Fruit fly (Drosophila melanogaster) whole organism, embryonic: Measurements from ENCODE around the gene CG15034.
A peak's percentile ranks its signal among the peaks of the same experiment; 100 is the strongest.

Experiments
- Atf3 ChIP-seq: fragments of 200-800 bp; sonication (Bioruptor generic); optimal IDR thresholded peaks from 3 replicates; lab custom pipeline; 2016; ENCODE audit warnings: missing biosample characterization, missing genetic modification characterization
- CG11085 ChIP-seq: fragments of 200-800 bp; sonication (Bioruptor generic); IDR thresholded peaks from 2 replicates; pipeline ENCODE4 v1.3.6; 2022; ENCODE audit warnings: missing biosample characterization, missing genetic modification characterization
- CG13894 ChIP-seq: fragments of 200-800 bp; sonication (Bioruptor generic); optimal IDR thresholded peaks from 3 replicates; lab custom pipeline; 2018; ENCODE audit warnings: missing biosample characterization, mild to moderate bottlenecking, missing genetic modification characterization, moderate library complexity
- CG14050 ChIP-seq: fragments of 200-800 bp; sonication (Bioruptor generic); IDR thresholded peaks from 3 replicates; pipeline ENCODE4 v1.3.6; 2022; ENCODE audit warnings: missing biosample characterization, missing genetic modification characterization
- CG1647 ChIP-seq: fragments of 200-800 bp; sonication (Bioruptor generic); optimal IDR thresholded peaks from 3 replicates; lab custom pipeline; 2016; ENCODE audit warnings: missing biosample characterization, missing genetic modification characterization
- CG17568 ChIP-seq: fragments of 200-800 bp; sonication (Bioruptor generic); optimal IDR thresholded peaks from 2 replicates; lab custom pipeline; 2018; ENCODE audit warnings: missing biosample characterization, mild to moderate bottlenecking, missing genetic modification characterization, moderate library complexity
- CG18262 ChIP-seq: fragments of 200-800 bp; optimal IDR thresholded peaks from 3 replicates; lab custom pipeline; 2019; ENCODE audit warnings: missing biosample characterization, mild to moderate bottlenecking, missing genetic modification characterization, moderate library complexity
- CG3281 ChIP-seq: fragments of 200-800 bp; sonication (Bioruptor generic); optimal IDR thresholded peaks from 3 replicates; lab custom pipeline; 2017; ENCODE audit warnings: missing biosample characterization, mild to moderate bottlenecking, missing genetic modification characterization
- CG4360 ChIP-seq: fragments of 200-800 bp; sonication (Bioruptor generic); IDR thresholded peaks from 2 replicates; pipeline ENCODE4 v1.3.6; 2022; ENCODE audit warnings: missing biosample characterization, missing genetic modification characterization
- CG4404 ChIP-seq: fragments of 200-800 bp; sonication (Bioruptor generic); IDR thresholded peaks from 2 replicates; pipeline ENCODE4 v1.3.6; 2022; ENCODE audit warnings: missing biosample characterization, missing genetic modification characterization
- CG7271 ChIP-seq: fragments of 200-800 bp; sonication (Bioruptor generic); optimal IDR thresholded peaks from 2 replicates; lab custom pipeline; 2018; ENCODE audit warnings: missing biosample characterization, mild to moderate bottlenecking, missing genetic modification characterization, moderate library complexity
- CG8281 ChIP-seq: fragments of 200-800 bp; sonication (Bioruptor generic); optimal IDR thresholded peaks from 2 replicates; lab custom pipeline; 2018; ENCODE audit warnings: missing biosample characterization, mild to moderate bottlenecking, missing genetic modification characterization, moderate library complexity
- CkIIα-i1 ChIP-seq: fragments of 200-800 bp; sonication (Bioruptor generic); IDR thresholded peaks from 2 replicates; pipeline ENCODE4 v1.3.6; 2022; ENCODE audit warnings: missing biosample characterization, missing genetic modification characterization
- Dip2 ChIP-seq: fragments of 200-800 bp; sonication (Bioruptor generic); IDR thresholded peaks from 2 replicates; pipeline ENCODE4 v1.3.6; 2022; ENCODE audit warnings: missing biosample characterization, missing genetic modification characterization
- Eip74EF ChIP-seq, 2 experiments: fragments of 200-800 bp in 1 of 2; fragments of >200 bp in 1 of 2; sonication (Bioruptor generic) in 1 of 2; optimal IDR thresholded peaks; 2 replicates each; lab custom pipeline; 2017 to 2019; ENCODE audit warnings: missing biosample characterization in 2 of 2, missing genetic modification characterization in 2 of 2, mild to moderate bottlenecking in 1 of 2, moderate library complexity in 1 of 2
- Gsc ChIP-seq: fragments of 200-800 bp; sonication (Bioruptor generic); IDR thresholded peaks from 2 replicates; pipeline ENCODE4 v1.3.6; 2022; ENCODE audit warnings: missing biosample characterization, missing genetic modification characterization
- H2.0 ChIP-seq: fragments of 200-800 bp; sonication (Bioruptor generic); IDR thresholded peaks from 2 replicates; pipeline ENCODE4 v1.3.6; 2022; ENCODE audit warnings: missing biosample characterization, missing genetic modification characterization
- HHEX ChIP-seq: fragments of 200-800 bp; sonication (Bioruptor generic); optimal IDR thresholded peaks from 3 replicates; lab custom pipeline; 2017; ENCODE audit warnings: missing biosample characterization, mild to moderate bottlenecking, missing genetic modification characterization, missing genetic modification reagents
- HLHmδ ChIP-seq: fragments of 200-800 bp; sonication (Bioruptor generic); optimal IDR thresholded peaks from 2 replicates; lab custom pipeline; 2018; ENCODE audit warnings: missing biosample characterization, mild to moderate bottlenecking, missing genetic modification characterization, moderate library complexity
- HmgD ChIP-seq: fragments of 200-800 bp; sonication (Bioruptor generic); optimal IDR thresholded peaks from 3 replicates; lab custom pipeline; 2016; ENCODE audit warnings: missing biosample characterization, missing genetic modification characterization
- MESR4 ChIP-seq: fragments of 200-800 bp; sonication (Bioruptor generic); optimal IDR thresholded peaks from 2 replicates; lab custom pipeline; 2018; ENCODE audit warnings: missing biosample characterization, mild to moderate bottlenecking, missing genetic modification characterization, moderate library complexity
- NC2α ChIP-seq: fragments of 200-800 bp; sonication (Bioruptor generic); optimal IDR thresholded peaks from 2 replicates; lab custom pipeline; 2016; ENCODE audit warnings: missing biosample characterization, missing genetic modification characterization
- Optix ChIP-seq: fragments of 200-800 bp; sonication (Bioruptor generic); IDR thresholded peaks from 3 replicates; pipeline ENCODE4 v1.3.6; 2022; ENCODE audit warnings: missing biosample characterization, missing genetic modification characterization
- Ptx1 ChIP-seq: fragments of 200-800 bp; sonication (Bioruptor generic); IDR thresholded peaks from 2 replicates; pipeline ENCODE4 v1.3.6; 2022; ENCODE audit warnings: missing biosample characterization, missing genetic modification characterization
- Xrp1 ChIP-seq: fragments of 200-800 bp; sonication (Bioruptor generic); IDR thresholded peaks from 2 replicates; pipeline ENCODE4 v1.3.6; 2022; ENCODE audit warnings: missing biosample characterization, missing genetic modification characterization
- ab ChIP-seq: fragments of 200-800 bp; sonication (Bioruptor generic); optimal IDR thresholded peaks from 2 replicates; lab custom pipeline; 2016; ENCODE audit warnings: missing biosample characterization, missing genetic modification characterization
- al ChIP-seq: fragments of 200-800 bp; sonication (Bioruptor generic); IDR thresholded peaks from 2 replicates; pipeline ENCODE4 v1.3.6; 2022; ENCODE audit warnings: missing biosample characterization, missing genetic modification characterization
- danr ChIP-seq: fragments of 200-800 bp; sonication (Bioruptor generic); IDR thresholded peaks from 2 replicates; pipeline ENCODE4 v1.3.6; 2022; ENCODE audit warnings: missing biosample characterization, missing genetic modification characterization
- dm ChIP-seq: fragments of 200-800 bp; sonication (Bioruptor generic); optimal IDR thresholded peaks from 3 replicates; lab custom pipeline; 2016; ENCODE audit warnings: missing biosample characterization, missing genetic modification characterization
- fu2 ChIP-seq: fragments of 200-800 bp; sonication (Bioruptor generic); optimal IDR thresholded peaks from 2 replicates; lab custom pipeline; 2016; ENCODE audit warnings: missing biosample characterization, missing genetic modification characterization
- gfzf ChIP-seq: fragments of 200-800 bp; sonication (Bioruptor generic); optimal IDR thresholded peaks from 2 replicates; lab custom pipeline; 2016; ENCODE audit warnings: missing biosample characterization, mild to moderate bottlenecking, missing genetic modification characterization, moderate library complexity
- gsb ChIP-seq: fragments of 200-800 bp; sonication (Bioruptor generic); IDR thresholded peaks from 2 replicates; pipeline ENCODE4 v1.3.6; 2022; ENCODE audit warnings: missing biosample characterization, missing genetic modification characterization
- hbn ChIP-seq: fragments of 200-800 bp; sonication (Bioruptor generic); IDR thresholded peaks from 2 replicates; pipeline ENCODE4 v1.3.6; 2022; ENCODE audit warnings: missing biosample characterization, missing genetic modification characterization; ENCODE audit not compliant: partially characterized antibody
- hth ChIP-seq: fragments of >200 bp; optimal IDR thresholded peaks from 2 replicates; lab custom pipeline; 2017; ENCODE audit warnings: inconsistent platforms
- insv ChIP-seq, 2 experiments: fragments of 200-800 bp; sonication (Bioruptor generic); optimal IDR thresholded peaks; 3 replicates each; lab custom pipeline; 2016 to 2018; ENCODE audit warnings: missing biosample characterization in 2 of 2, missing genetic modification characterization in 2 of 2
- jing ChIP-seq: fragments of 200-800 bp; sonication (Bioruptor generic); optimal IDR thresholded peaks from 2 replicates; lab custom pipeline; 2018; ENCODE audit warnings: missing biosample characterization, mild to moderate bottlenecking, missing genetic modification characterization
- lab ChIP-seq: fragments of 200-800 bp; sonication (Bioruptor generic); optimal IDR thresholded peaks from 3 replicates; lab custom pipeline; 2017; ENCODE audit warnings: missing biosample characterization, missing genetic modification characterization, mild to moderate bottlenecking, moderate library complexity, missing genetic modification reagents
- lilli ChIP-seq: fragments of 200-800 bp; sonication (Bioruptor generic); optimal IDR thresholded peaks from 3 replicates; lab custom pipeline; 2016; ENCODE audit warnings: missing biosample characterization, missing genetic modification characterization
- mirr ChIP-seq: fragments of 200-800 bp; sonication (Bioruptor generic); optimal IDR thresholded peaks from 3 replicates; lab custom pipeline; 2018; ENCODE audit warnings: missing biosample characterization, mild to moderate bottlenecking, missing genetic modification characterization
- nau ChIP-seq: fragments of 200-800 bp; sonication (Bioruptor generic); optimal IDR thresholded peaks from 3 replicates; lab custom pipeline; 2017; ENCODE audit warnings: missing biosample characterization, mild to moderate bottlenecking, missing genetic modification characterization, missing genetic modification reagents
- nerfin-2 ChIP-seq: fragments of 200-800 bp; sonication (Bioruptor generic); IDR thresholded peaks from 2 replicates; pipeline ENCODE4 v1.3.6; 2022; ENCODE audit warnings: missing biosample characterization, missing genetic modification characterization; ENCODE audit not compliant: partially characterized antibody
- oc ChIP-seq: fragments of 200-800 bp; sonication (Bioruptor generic); optimal IDR thresholded peaks from 2 replicates; lab custom pipeline; 2018; ENCODE audit warnings: missing biosample characterization, mild to moderate bottlenecking, missing genetic modification characterization, moderate library complexity
- p53 ChIP-seq: fragments of 200-800 bp; sonication (Bioruptor generic); optimal IDR thresholded peaks from 2 replicates; lab custom pipeline; 2016; ENCODE audit warnings: missing biosample characterization, missing genetic modification characterization
- pho ChIP-seq: fragments of 200-800 bp; sonication (Bioruptor generic); optimal IDR thresholded peaks from 2 replicates; lab custom pipeline; 2016; ENCODE audit warnings: missing biosample characterization, missing genetic modification characterization
- ranshi ChIP-seq: fragments of 200-800 bp; sonication (Bioruptor generic); IDR thresholded peaks from 2 replicates; pipeline ENCODE4 v1.3.6; 2022; ENCODE audit warnings: missing biosample characterization, missing genetic modification characterization
- ro ChIP-seq: fragments of 200-800 bp; sonication (Bioruptor generic); IDR thresholded peaks from 2 replicates; pipeline ENCODE4 v1.3.6; 2022; ENCODE audit warnings: missing biosample characterization, missing genetic modification characterization
- row ChIP-seq: fragments of 200-800 bp; sonication (Bioruptor generic); IDR thresholded peaks from 3 replicates; pipeline ENCODE4 v1.3.6; 2022; ENCODE audit warnings: missing biosample characterization, missing genetic modification characterization
- run ChIP-seq: fragments of 200-800 bp; sonication (Bioruptor generic); optimal IDR thresholded peaks from 3 replicates; lab custom pipeline; 2018; ENCODE audit warnings: missing biosample characterization, mild to moderate bottlenecking, missing genetic modification characterization
- sisA ChIP-seq: fragments of 200-800 bp; sonication (Bioruptor generic); IDR thresholded peaks from 2 replicates; pipeline ENCODE4 v1.3.6; 2022; ENCODE audit warnings: missing biosample characterization, missing genetic modification characterization
- toy ChIP-seq: fragments of 200-800 bp; sonication (Bioruptor generic); IDR thresholded peaks from 2 replicates; pipeline ENCODE4 v1.3.6; 2022; ENCODE audit warnings: missing biosample characterization, missing genetic modification characterization
- vfl ChIP-seq: fragments of 200-800 bp; sonication (Bioruptor generic); optimal IDR thresholded peaks from 2 replicates; lab custom pipeline; 2016; ENCODE audit warnings: missing biosample characterization, missing genetic modification characterization
- wdn ChIP-seq: fragments of 200-800 bp; sonication (Bioruptor generic); IDR thresholded peaks from 2 replicates; pipeline ENCODE4 v1.3.6; 2022; ENCODE audit warnings: missing biosample characterization, missing genetic modification characterization

CG15034 gene

dm6 chrX:7338538-7338937, 8.8 kb downstream of the CG15034 start (continued):
- TF ChIP-seq gsb (GFP tag; lab: Robert Waterston, UW) (no peak), Dip2 (GFP tag; lab: Robert Waterston, UW) (no peak), CG11085 (no peak), sisA (peak; percentile 36; the same call in 1 of the 2 replicates), run (tag; lab: Kevin White, UChicago) (peak; percentile 11), HHEX (GFP tag; lab: Kevin White, UChicago) (peak; percentile 76), al (GFP tag; lab: Robert Waterston, UW) (0 out of 2 replicates have a peak, but pooled peaks have one; percentile 11), lilli (GFP tag; lab: Kevin White, UChicago) (peak; percentile 44), CG4404 (no peak), Atf3 (GFP tag; lab: Kevin White, UChicago) (no peak), ro (GFP tag; lab: Robert Waterston, UW) (no peak), row (GFP tag; lab: Robert Waterston, UW) (peak; percentile 74), hbn (GFP tag; lab: Robert Waterston, UW) (no peak), p53 (GFP tag; lab: Kevin White, UChicago) (peak; percentile 21), CG1647 (GFP tag; lab: Kevin White, UChicago) (peak; percentile 26), CG13894 (tag; lab: Kevin White, UChicago) (peak; percentile 31), HmgD (no peak), vfl (GFP tag; lab: Kevin White, UChicago) (peak; percentile 17), Xrp1 (GFP tag; lab: Robert Waterston, UW) (peak; percentile 55; the same call in 1 of the 2 replicates), ranshi (GFP tag; lab: Robert Waterston, UW) (peak; percentile 36; the same call in 1 of the 2 replicates), jing (peak; percentile 37), pho (GFP tag; lab: Kevin White, UChicago) (peak; percentile 57), toy (no peak), CG14050 (GFP tag; lab: Robert Waterston, UW) (no peak), ab (GFP tag; lab: Kevin White, UChicago) (no peak), insv (GFP tag; optimal IDR thresholded peaks at IDR 0.05; lab: Kevin White, UChicago) (no peak), H2.0 (GFP tag; lab: Robert Waterston, UW) (no peak), CG3281 (peak; percentile 76), NC2α (peak; percentile 23), CG7271 (tag; lab: Kevin White, UChicago) (peak; percentile 36), fu2 (GFP tag; lab: Kevin White, UChicago) (peak; percentile 29), Ptx1 (peak; percentile 48), gfzf (GFP tag; lab: Kevin White, UChicago) (no peak), oc (tag; lab: Kevin White, UChicago) (peak; percentile 76), hth (lab: Kevin White, UChicago) (no peak), danr (GFP tag; lab: Robert Waterston, UW) (0 out of 2 replicates have a peak, but pooled peaks have one; percentile 10), CG4360 (no peak), CG17568 (GFP tag; lab: Kevin White, UChicago) (peak; percentile 64), nau (GFP tag; lab: Kevin White, UChicago) (peak; percentile 64), MESR4 (GFP tag; lab: Kevin White, UChicago) (no peak), mirr (GFP tag; lab: Kevin White, UChicago) (no peak), CG8281 (tag; lab: Kevin White, UChicago) (peak; percentile 55), Optix (GFP tag; lab: Robert Waterston, UW) (no peak), wdn (GFP tag; lab: Robert Waterston, UW) (no peak), lab (GFP tag; lab: Kevin White, UChicago) (peak; percentile 86), CkIIα-i1 (GFP tag; lab: Robert Waterston, UW) (no peak), Eip74EF (GFP tag; optimal IDR thresholded peaks at IDR 0.05; lab: Kevin White, UChicago) (peak in 1 of 2 experiments; percentile 34), nerfin-2 (GFP tag; lab: Robert Waterston, UW) (no peak), dm (peak; percentile 32), CG18262 (tag; lab: Kevin White, UChicago) (peak; percentile 69), Gsc (GFP tag; lab: Robert Waterston, UW) (no peak), HLHmδ (GFP tag; lab: Kevin White, UChicago) (no peak)
